Worm (Caenorhabditis elegans) whole organism, early embryonic: ENCODE data around the gene F55C10.4.

Source experiments
- B0310.2 ChIP-seq: sonication (generic microtip); optimal IDR thresholded peaks from 2 replicates; lab custom pipeline; 2016; ENCODE audit warnings: mild to moderate bottlenecking, missing genetic modification characterization, missing compliant biosample characterization
- F13C5.2 ChIP-seq: sonication (generic microtip); optimal IDR thresholded peaks from 2 replicates; lab custom pipeline; 2017; ENCODE audit warnings: mild to moderate bottlenecking, missing genetic modification characterization, inconsistent platforms, missing compliant biosample characterization
- aly-1 ChIP-seq: sonication (generic microtip); optimal IDR thresholded peaks from 2 replicates; lab custom pipeline; 2016; ENCODE audit warnings: missing genetic modification characterization, missing compliant biosample characterization
- ama-1 ChIP-seq: fragments of 150-350 bp; optimal IDR thresholded peaks from 2 replicates; lab custom pipeline; 2014
- ceh-13 ChIP-seq: fragments of 200-800 bp; sonication (Bioruptor generic); optimal IDR thresholded peaks from 2 replicates; lab custom pipeline; 2018; ENCODE audit warnings: mild to moderate bottlenecking, missing genetic modification characterization, missing compliant biosample characterization
- ceh-36 ChIP-seq: sonication (generic microtip); optimal IDR thresholded peaks from 2 replicates; lab custom pipeline; 2016; ENCODE audit warnings: missing genetic modification characterization, inconsistent platforms, missing compliant biosample characterization
- ets-7 ChIP-seq: sonication (generic microtip); optimal IDR thresholded peaks from 2 replicates; lab custom pipeline; 2016; ENCODE audit warnings: missing genotype, missing genetic modification characterization, missing compliant biosample characterization
- flt-1 ChIP-seq: fragments of 200-800 bp; sonication (Bioruptor generic); IDR thresholded peaks from 2 replicates; pipeline ENCODE4 v1.3.6; 2022; ENCODE audit warnings: missing genetic modification characterization, missing compliant biosample characterization
- hmbx-1 ChIP-seq: sonication (generic microtip); optimal IDR thresholded peaks from 2 replicates; lab custom pipeline; 2016; ENCODE audit warnings: mild to moderate bottlenecking, missing genetic modification characterization, missing compliant biosample characterization
- hmg-4 ChIP-seq: fragments of 200-800 bp; sonication (Bioruptor generic); optimal IDR thresholded peaks from 2 replicates; lab custom pipeline; 2018; ENCODE audit warnings: mild to moderate bottlenecking, missing genetic modification characterization, missing compliant biosample characterization
- hnd-1 ChIP-seq: sonication (generic microtip); optimal IDR thresholded peaks from 2 replicates; lab custom pipeline; 2016; ENCODE audit warnings: missing genetic modification characterization, missing compliant biosample characterization
- pes-1 ChIP-seq: fragments of 200-800 bp; sonication (Bioruptor generic); IDR thresholded peaks from 2 replicates; pipeline ENCODE4 v1.3.6; 2022; ENCODE audit warnings: missing genetic modification reagents, missing genetic modification characterization, missing compliant biosample characterization
- scrt-1 ChIP-seq: fragments of 200-800 bp; sonication (Bioruptor generic); IDR thresholded peaks from 2 replicates; pipeline ENCODE4 v1.3.6; 2022; ENCODE audit warnings: missing genetic modification characterization, missing compliant biosample characterization
- sea-1 ChIP-seq: fragments of 200-800 bp; sonication (Bioruptor generic); conservative IDR thresholded peaks from 2 replicates; pipeline ENCODE4 v1.3.6; 2022; ENCODE audit warnings: missing genetic modification characterization, missing compliant biosample characterization
- tbx-11 ChIP-seq: fragments of 200-800 bp; sonication (Bioruptor generic); IDR thresholded peaks from 2 replicates; pipeline ENCODE4 v1.3.6; 2022; ENCODE audit warnings: missing genetic modification characterization, missing compliant biosample characterization
- tbx-37 ChIP-seq: fragments of 200-800 bp; sonication (Bioruptor generic); conservative IDR thresholded peaks from 2 replicates; pipeline ENCODE4 v1.3.6; 2022; ENCODE audit warnings: missing genetic modification reagents, missing genetic modification characterization, missing compliant biosample characterization
- tra-4 ChIP-seq: sonication (generic microtip); optimal IDR thresholded peaks from 2 replicates; lab custom pipeline; 2017; ENCODE audit warnings: missing genetic modification characterization, missing compliant biosample characterization

The F55C10.4 gene

DNA sequence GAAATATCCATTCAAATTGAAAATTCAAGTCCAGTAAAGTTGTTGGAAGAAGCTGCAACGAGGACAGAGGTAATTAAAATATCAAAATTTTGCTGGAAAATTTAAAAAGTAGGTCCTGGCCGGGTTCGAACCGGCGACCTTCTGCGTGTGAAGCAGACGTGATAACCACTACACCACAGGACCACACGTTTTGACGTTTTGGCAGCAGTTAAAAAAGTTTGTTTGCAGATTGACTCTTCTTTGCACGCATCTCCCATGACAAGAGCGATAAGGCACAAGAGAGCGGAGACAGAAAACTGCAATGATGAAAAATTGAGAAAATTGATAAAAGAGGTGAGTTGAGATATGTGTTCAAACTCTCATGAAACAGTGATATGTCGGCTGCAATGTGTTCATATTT lies 25.6 kb downstream of the F55C10.4 start:
- no peak for TF ChIP-seq tbx-37 (GFP tag; lab: Robert Waterston, UW)
- no peak for TF ChIP-seq scrt-1
- TF ChIP-seq hnd-1 (tag; lab: Kevin White, UChicago): no peak
- TF ChIP-seq ets-7 (tag; lab: Kevin White, UChicago): no peak
- TF ChIP-seq hmbx-1 (tag; lab: Kevin White, UChicago): no peak
- TF ChIP-seq aly-1 (tag; lab: Kevin White, UChicago): no peak

ce11 chrV:11415059-11415458 lies 28.5 kb downstream of the F55C10.4 start, which contains the start of gene deg-3:
TSS of gene deg-3 (minus strand) at chrV:11415159.
- TF ChIP-seq pes-1 (GFP tag; lab: Robert Waterston, UW) (no peak), tra-4 (tag; lab: Kevin White, UChicago) (no peak), F13C5.2 (tag; lab: Kevin White, UChicago) (no peak), B0310.2 (no peak), tbx-11 (GFP tag; lab: Robert Waterston, UW) (no peak), flt-1 (no peak), tbx-37 (GFP tag; lab: Robert Waterston, UW) (no peak), ets-7 (tag; lab: Kevin White, UChicago) (no peak)

- TF ChIP-seq hmg-4: no peak
- no peak for TF ChIP-seq sea-1 (GFP tag; lab: Robert Waterston, UW)
- TF ChIP-seq tbx-37 (GFP tag; lab: Robert Waterston, UW): no peak
- TF ChIP-seq ets-7 (tag; lab: Kevin White, UChicago): no peak
These were observed 35.1 kb downstream of the F55C10.4 start, which contains the start of gene des-2 for ce11 chrV:11421605-11422004. TSS of gene des-2 (minus strand) at chrV:11421705.

DNA sequence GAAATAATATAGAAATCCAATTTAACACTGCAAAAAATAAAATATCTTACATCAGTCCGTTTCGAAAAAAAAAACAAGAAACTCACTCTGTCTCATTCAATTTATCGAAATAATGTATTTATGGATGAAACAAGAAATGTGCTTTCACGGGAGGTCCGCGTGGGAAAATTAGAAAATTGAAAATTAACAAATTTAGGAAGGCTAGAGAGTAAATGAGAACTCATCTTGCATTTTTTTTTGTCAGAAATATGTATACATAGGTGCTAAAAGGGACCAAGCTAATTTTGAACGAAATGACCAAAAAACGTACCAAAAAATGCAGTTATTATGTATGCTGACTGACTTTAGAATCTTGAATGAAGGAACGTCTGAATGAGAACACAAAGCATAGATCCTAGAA lies 38.0 kb downstream of the F55C10.4 start, which contains the start of gene T26H10.2:
Gene T26H10.2 (minus strand): TSS at position 101 of the 400 bp plus-strand sequence.
- TF ChIP-seq B0310.2 (no peak), tbx-11 (GFP tag; lab: Robert Waterston, UW) (no peak), ceh-13 (GFP tag; lab: Kevin White, UChicago) (no peak), pes-1 (GFP tag; lab: Robert Waterston, UW) (no peak), hmg-4 (no peak), hnd-1 (tag; lab: Kevin White, UChicago) (no peak), aly-1 (tag; lab: Kevin White, UChicago) (no peak), hmbx-1 (tag; lab: Kevin White, UChicago) (no peak), ama-1 (lab: Kevin White, UChicago) (no peak), scrt-1 (no peak), tbx-37 (GFP tag; lab: Robert Waterston, UW) (no peak), ceh-36 (tag; lab: Kevin White, UChicago) (no peak), ets-7 (tag; lab: Kevin White, UChicago) (no peak), flt-1 (no peak), tra-4 (tag; lab: Kevin White, UChicago) (no peak), sea-1 (GFP tag; lab: Robert Waterston, UW) (no peak), F13C5.2 (tag; lab: Kevin White, UChicago) (no peak)

DNA sequence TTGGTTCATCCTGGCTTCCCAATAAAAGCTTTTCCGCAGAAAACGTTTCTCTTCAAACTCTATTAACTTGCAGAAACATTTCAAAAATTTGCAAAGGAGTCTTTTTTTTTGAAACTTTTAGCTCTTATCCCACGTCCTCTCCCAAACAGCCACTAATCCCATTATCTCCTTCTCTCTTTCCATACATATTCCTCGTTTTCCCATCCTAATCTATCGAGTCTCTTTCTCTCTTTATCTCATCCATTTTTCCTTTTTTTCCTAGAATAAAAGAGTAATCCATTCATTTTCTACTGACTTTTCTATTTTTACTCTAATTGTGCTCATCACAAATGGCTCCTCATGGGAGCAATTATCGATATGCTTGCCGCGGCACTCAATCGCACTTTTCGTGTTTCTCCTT lies 42.2 kb downstream of the F55C10.4 start:
- TF ChIP-seq ceh-36 (tag; lab: Kevin White, UChicago) (no peak), ets-7 (tag; lab: Kevin White, UChicago) (no peak), flt-1 (no peak), aly-1 (tag; lab: Kevin White, UChicago) (no peak), tbx-11 (GFP tag; lab: Robert Waterston, UW) (no peak)

ce11 chrV:11430823-11431222 lies 44.3 kb downstream of the F55C10.4 start:
- TF ChIP-seq ets-7 (tag; lab: Kevin White, UChicago) (no peak), scrt-1 (no peak), flt-1 (no peak), aly-1 (tag; lab: Kevin White, UChicago) (no peak), tbx-11 (GFP tag; lab: Robert Waterston, UW) (no peak), F13C5.2 (tag; lab: Kevin White, UChicago) (no peak), ama-1 (lab: Kevin White, UChicago) (no peak), hmg-4 (no peak), sea-1 (GFP tag; lab: Robert Waterston, UW) (no peak), hnd-1 (tag; lab: Kevin White, UChicago) (no peak), hmbx-1 (tag; lab: Kevin White, UChicago) (no peak)

DNA sequence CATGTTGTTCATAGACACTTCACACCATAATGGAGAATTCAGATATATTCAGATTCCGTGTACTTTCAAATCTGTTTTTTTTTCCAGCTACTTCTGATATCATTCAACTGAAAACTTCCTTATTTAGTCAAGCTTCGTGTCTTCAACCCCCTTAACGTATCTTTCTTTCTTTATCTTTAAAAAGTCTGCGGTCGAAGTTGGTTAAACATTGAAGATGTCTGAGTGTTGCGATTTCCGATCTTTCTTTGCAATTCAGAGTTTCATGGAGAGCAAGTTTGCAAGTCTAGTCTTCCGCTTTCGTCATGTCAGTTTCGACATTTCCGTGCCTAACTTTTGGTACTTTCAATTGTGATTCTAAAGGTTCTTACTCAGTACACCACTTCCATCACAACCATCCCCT lies 48.7 kb downstream of the F55C10.4 start:
- TF ChIP-seq hmg-4 (no peak), aly-1 (tag; lab: Kevin White, UChicago) (no peak), B0310.2 (no peak)

ce11 chrV:11436407-11436806 lies 49.9 kb downstream of the F55C10.4 start:
- TF ChIP-seq tbx-37 (GFP tag; lab: Robert Waterston, UW): no peak
- no peak for TF ChIP-seq pes-1 (GFP tag; lab: Robert Waterston, UW)
- no peak for TF ChIP-seq F13C5.2 (tag; lab: Kevin White, UChicago)
- no peak for TF ChIP-seq sea-1 (GFP tag; lab: Robert Waterston, UW)
- no peak for TF ChIP-seq aly-1 (tag; lab: Kevin White, UChicago)
- TF ChIP-seq tbx-11 (GFP tag; lab: Robert Waterston, UW): no peak
- no peak for TF ChIP-seq hmbx-1 (tag; lab: Kevin White, UChicago)
- no peak for TF ChIP-seq hnd-1 (tag; lab: Kevin White, UChicago)
- no peak for TF ChIP-seq tra-4 (tag; lab: Kevin White, UChicago)
- no peak for TF ChIP-seq ceh-36 (tag; lab: Kevin White, UChicago)
- no peak for TF ChIP-seq ceh-13 (GFP tag; lab: Kevin White, UChicago)
- TF ChIP-seq scrt-1: no peak
- no peak for TF ChIP-seq B0310.2
- no peak for TF ChIP-seq flt-1
- TF ChIP-seq ama-1 (lab: Kevin White, UChicago): no peak
